Worm (Caenorhabditis elegans): ENCODE measurements around the gene srj-4.

ce11 chrV:12120381-12120780 is 42.6 kb upstream of the srj-4 start, which contains the start of gene C13C4.7:
- TF ChIP-seq nhr-11 (tag; optimal IDR thresholded peaks at IDR 0.05): no peak
- no peak for TF ChIP-seq xbp-1 (tag; optimal IDR thresholded peaks at IDR 0.05)
- TF ChIP-seq ama-1 (optimal IDR thresholded peaks at IDR 0.05): no peak
- no peak for TF ChIP-seq lin-35 (GFP tag; optimal IDR thresholded peaks at IDR 0.05)
- TF ChIP-seq ztf-11 (tag; optimal IDR thresholded peaks at IDR 0.05): no peak
- no peak for TF ChIP-seq nhr-76 (tag; optimal IDR thresholded peaks at IDR 0.05)
- no peak for TF ChIP-seq lir-3 (tag; optimal IDR thresholded peaks at IDR 0.05; ENCODE audit: poor library complexity)
- no peak for TF ChIP-seq lsy-2 (tag; optimal IDR thresholded peaks at IDR 0.05)
- no peak for TF ChIP-seq ceh-90 (tag; optimal IDR thresholded peaks at IDR 0.05)
- no peak for TF ChIP-seq lin-39 (tag; optimal IDR thresholded peaks at IDR 0.05)

Data from whole organism, L1 larva.